Worm (Caenorhabditis elegans) whole organism, dauer: ENCODE results near the gene R07C3.3.
"Not testable (repeated sequence)": the region's sequence is repeated elsewhere in the genome, so short reads cannot be mapped to it uniquely, and the experiment has no call there.

Source experiments
- unc-62 ChIP-seq: sonication (generic microtip); optimal IDR thresholded peaks from 2 replicates; lab custom pipeline; 2017; ENCODE audit warnings: missing biosample characterization, missing genetic modification reagents, missing genetic modification characterization

Gene R07C3.3

DNA sequence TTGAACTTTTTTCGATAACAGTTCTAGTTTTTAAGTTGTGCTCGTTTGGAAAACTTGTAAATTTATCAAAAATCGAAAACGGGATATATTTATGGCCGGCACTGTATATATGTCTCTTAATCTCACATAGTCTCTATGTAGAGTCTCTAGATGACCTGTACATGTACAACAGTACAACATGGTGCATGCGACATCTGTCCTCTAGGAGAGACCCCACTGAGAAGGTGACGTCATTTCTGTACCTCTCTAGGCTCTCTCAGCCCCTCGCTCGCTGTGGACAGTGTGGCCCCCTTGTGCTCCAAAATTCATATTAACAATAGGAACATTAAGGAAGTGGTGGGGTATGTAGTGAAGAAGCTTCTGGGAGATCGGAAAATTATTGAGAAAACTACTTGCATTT lies 1.4 kb upstream of the R07C3.3 start:
- no peak for TF ChIP-seq unc-62

- TF ChIP-seq unc-62 = no peak
These were observed 2.1 kb downstream of the R07C3.3 start, which contains the start of gene fbxc-36 for ce11 chrII:940779-941178. fbxc-36 (plus strand) TSS chrII:940983.

DNA sequence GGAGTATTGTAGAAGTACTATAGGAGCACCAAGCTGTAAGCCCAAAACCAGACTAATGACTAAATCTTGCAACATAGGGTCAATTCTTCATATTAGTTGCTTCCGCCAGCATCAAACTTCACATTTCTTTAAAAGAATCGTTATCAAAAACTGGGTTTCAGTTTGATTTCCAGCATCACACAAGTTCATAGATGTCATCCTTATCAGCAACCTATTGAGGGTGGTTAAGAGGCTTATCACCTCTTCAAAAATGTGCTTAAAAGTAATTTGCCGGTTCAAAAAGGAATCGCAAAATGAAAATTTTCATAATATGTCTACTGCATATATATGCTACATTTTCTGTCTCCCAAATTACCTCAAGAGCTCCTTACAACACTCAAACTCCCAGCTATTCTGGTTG lies 5.1 kb downstream of the R07C3.3 start, which contains the start of gene clec-43:
Gene clec-43, plus strand, starts transcription at position 294 of the 400 bp plus-strand sequence.
- TF ChIP-seq unc-62 = no peak

- TF ChIP-seq unc-62 = no peak
These were observed 9.4 kb downstream of the R07C3.3 start, which contains the start of gene fbxc-32 for ce11 chrII:948091-948490. fbxc-32 (minus strand) TSS chrII:948191.

DNA sequence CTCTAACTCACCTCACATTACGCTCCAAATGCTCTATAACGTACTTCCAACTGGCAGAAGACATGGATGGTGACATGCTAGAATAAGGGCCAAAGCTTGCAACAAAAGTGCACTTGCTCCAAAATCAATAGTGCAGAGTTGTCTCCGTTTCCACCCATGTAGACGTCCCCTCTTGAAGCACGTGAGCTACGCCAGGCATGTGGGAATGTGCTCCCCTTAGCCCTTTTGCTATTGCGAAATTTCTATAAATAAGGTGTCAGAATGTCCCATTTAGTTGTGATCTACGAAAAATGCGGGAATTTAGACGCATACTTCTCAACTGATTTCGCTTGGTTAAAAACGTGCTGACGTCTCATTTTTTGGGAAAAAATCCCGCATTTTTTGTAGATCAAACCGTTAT lies 11.7 kb downstream of the R07C3.3 start:
- TF ChIP-seq unc-62 = no peak

- no peak for TF ChIP-seq unc-62
These were observed 14.4 kb downstream of the R07C3.3 start for ce11 chrII:953052-953451.

ce11 chrII:954626-955025 lies 16.0 kb downstream of the R07C3.3 start, which contains the start of gene fbxc-7:
fbxc-7 (plus strand) TSS chrII:954926.
- not testable (repeated sequence) for TF ChIP-seq unc-62

DNA sequence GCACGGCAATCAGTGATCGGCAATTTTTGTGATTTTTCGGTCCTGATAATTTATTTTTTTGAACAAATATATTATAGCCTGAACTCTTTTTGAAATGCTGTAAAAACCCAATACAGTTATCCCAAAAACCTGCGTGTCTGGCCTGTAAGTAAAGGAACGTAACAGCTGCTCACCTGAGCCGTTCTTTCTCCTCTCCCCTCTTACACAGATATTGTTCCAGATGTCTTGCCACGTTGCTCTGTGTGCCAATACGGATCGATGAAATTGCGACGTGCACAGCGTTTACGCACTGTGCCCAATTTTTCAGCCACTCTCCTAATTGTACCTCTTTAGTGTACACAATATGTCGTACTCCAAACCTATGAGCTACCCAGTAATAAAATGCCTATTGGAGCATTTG lies 20.0 kb downstream of the R07C3.3 start, which contains the start of gene sdz-4:
Gene sdz-4, plus strand, starts transcription at position 301 of the 400 bp plus-strand sequence.
- TF ChIP-seq unc-62 = no peak

ce11 chrII:960218-960617 lies 21.6 kb downstream of the R07C3.3 start, which contains the start of the genes C32B5.18 and C32B5.7:
C32B5.18 (plus strand) TSS chrII:960518.
C32B5.7 (plus strand) TSS chrII:960528.
- no peak for TF ChIP-seq unc-62

ce11 chrII:961961-962360 lies 23.3 kb downstream of the R07C3.3 start, which contains the start of gene C32B5.13:
C32B5.13 (minus strand) TSS chrII:962061.
- TF ChIP-seq unc-62 = no peak

DNA sequence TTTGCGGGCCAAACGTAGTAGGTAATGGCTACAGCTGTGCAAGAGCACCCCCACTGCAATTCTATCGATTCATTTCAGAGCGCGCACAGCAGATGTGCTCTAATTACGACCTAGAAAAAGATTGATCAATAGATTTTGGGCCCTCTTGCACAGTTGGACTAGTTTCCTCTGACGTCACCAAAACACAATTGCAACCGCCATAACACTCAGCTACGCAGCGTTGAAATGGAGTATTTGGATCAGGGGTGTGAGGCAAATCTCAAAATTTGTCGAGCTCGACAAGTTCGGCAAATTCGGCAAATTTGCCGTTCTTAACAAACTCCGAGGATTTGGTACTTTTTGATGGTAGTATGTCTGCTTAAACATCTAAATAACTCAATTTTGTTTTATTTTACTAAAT lies 28.3 kb downstream of the R07C3.3 start, which contains the start of gene fbxc-18:
Gene fbxc-18, minus strand, starts transcription at position 101 of the 400 bp plus-strand sequence.
- TF ChIP-seq unc-62 = not testable (repeated sequence)

- TF ChIP-seq unc-62 = not testable (repeated sequence)
These were observed 29.5 kb downstream of the R07C3.3 start, which contains the start of gene C32B5.6 for ce11 chrII:968106-968505. C32B5.6 (plus strand) TSS chrII:968406.

ce11 chrII:972850-973249 lies 34.2 kb downstream of the R07C3.3 start, which contains the start of gene C32B5.15:
C32B5.15 (minus strand) TSS chrII:972950.
- no peak for TF ChIP-seq unc-62

ce11 chrII:973999-974398 lies 35.4 kb downstream of the R07C3.3 start, which contains the start of gene fbxc-14:
fbxc-14 (plus strand) TSS chrII:974299.
- TF ChIP-seq unc-62 = no peak

- no peak for TF ChIP-seq unc-62
These were observed 40.5 kb downstream of the R07C3.3 start, which contains the start of the genes fbxc-17 and fbxc-15 for ce11 chrII:979135-979534. fbxc-17 (minus strand) TSS chrII:979235. fbxc-15 (plus strand) TSS chrII:979423.

ce11 chrII:982842-983241 lies 44.2 kb downstream of the R07C3.3 start, which contains the start of gene srh-274:
srh-274 (plus strand) TSS chrII:983142.
- TF ChIP-seq unc-62 = no peak

- TF ChIP-seq unc-62 = not testable (repeated sequence)
These were observed 47.1 kb downstream of the R07C3.3 start, which contains the start of gene fbxc-40 for ce11 chrII:985703-986102. fbxc-40 (plus strand) TSS chrII:986003.

DNA sequence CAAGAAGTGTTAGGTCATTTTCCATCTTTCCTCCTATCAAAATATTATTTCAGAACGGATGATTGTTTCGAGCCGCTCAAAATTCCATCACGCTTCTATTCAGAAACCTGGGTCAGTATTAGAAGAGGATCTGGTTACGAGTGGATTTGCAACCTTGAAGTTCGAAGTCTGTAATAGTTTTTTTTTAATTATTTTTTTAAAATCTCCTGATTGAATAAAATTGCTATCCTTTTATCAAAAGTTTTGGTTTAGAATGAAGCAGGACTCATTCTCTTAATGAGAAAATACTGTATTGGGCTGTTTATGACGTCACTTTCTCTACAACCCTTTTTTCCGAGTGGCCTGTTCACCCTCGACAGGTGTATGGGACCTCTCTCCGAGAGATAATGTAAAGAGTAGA lies 49.8 kb downstream of the R07C3.3 start, which contains the start of gene fbxc-39:
Gene fbxc-39, plus strand, starts transcription at position 301 of the 400 bp plus-strand sequence.
- no peak for TF ChIP-seq unc-62
